Worm (Caenorhabditis elegans): ENCODE measurements around the gene C53A5.13.

C53A5.13 gene

DNA sequence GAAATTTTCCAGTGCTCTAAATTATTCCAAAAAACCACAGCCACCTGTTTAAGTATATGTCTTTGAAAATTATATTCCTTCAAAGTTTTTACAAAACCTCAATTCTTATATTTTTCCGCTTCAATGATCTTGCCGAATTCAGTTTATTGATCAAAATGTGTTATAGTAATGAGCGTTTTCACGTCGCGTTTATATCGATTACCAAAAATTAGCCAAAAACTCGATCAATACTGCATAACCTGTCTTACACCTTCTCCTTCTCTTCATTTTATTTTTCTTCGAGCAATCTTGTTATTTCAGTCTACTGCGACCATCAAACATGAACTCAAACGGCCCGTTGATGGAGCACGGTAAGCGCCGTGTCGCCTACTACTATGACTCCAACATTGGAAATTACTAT, 21.6 kb upstream of the C53A5.13 start, which contains the start of gene hda-1:
Gene hda-1, plus strand, starts transcription at position 301 of the 400 bp plus-strand sequence.
- TF ChIP-seq unc-55 (GFP tag; optimal IDR thresholded peaks at IDR 0.05) (no peak), egl-27 (tag; optimal IDR thresholded peaks at IDR 0.05) (no peak), Y55F3AM.14 (GFP tag; optimal IDR thresholded peaks at IDR 0.05) (no peak), aly-2 (tag; optimal IDR thresholded peaks at IDR 0.05) (no peak), sma-9 (GFP tag; optimal IDR thresholded peaks at IDR 0.05) (no peak), sma-9 (tag; optimal IDR thresholded peaks at IDR 0.05) (no peak), nhr-11 (tag; optimal IDR thresholded peaks at IDR 0.05) (no peak), nhr-12 (tag; optimal IDR thresholded peaks at IDR 0.05) (no peak), nhr-10 (tag; optimal IDR thresholded peaks at IDR 0.05) (no peak), unc-39 (tag; optimal IDR thresholded peaks at IDR 0.05) (no peak), ceh-82 (tag; optimal IDR thresholded peaks at IDR 0.05) (no peak), ztf-11 (tag; optimal IDR thresholded peaks at IDR 0.05) (no peak)

DNA sequence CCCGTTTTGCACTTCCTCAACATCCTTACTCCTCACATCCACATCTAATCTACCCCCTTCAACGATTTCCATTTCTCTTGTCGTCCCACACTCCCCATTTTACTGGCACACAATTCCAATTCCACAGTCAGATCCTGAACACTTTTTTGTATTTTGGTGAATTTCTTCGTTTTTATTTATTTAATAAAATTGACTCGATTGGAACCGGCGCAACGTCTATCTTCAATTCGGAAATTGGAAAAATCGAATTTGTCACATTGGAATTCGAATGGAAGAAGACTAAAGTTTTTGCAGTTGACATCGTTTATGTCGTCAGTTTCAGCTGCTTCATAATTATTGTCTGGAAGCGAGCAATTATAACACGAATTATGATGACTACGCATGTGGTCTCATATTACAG, 19.5 kb upstream of the C53A5.13 start:
- no peak for TF ChIP-seq nhr-25 (tag; optimal IDR thresholded peaks at IDR 0.05)
- TF ChIP-seq elt-3 (tag; optimal IDR thresholded peaks at IDR 0.05) = no peak
- no peak for TF ChIP-seq sma-9 (GFP tag; optimal IDR thresholded peaks at IDR 0.05)
- TF ChIP-seq sma-9 (tag; optimal IDR thresholded peaks at IDR 0.05) = no peak
- TF ChIP-seq nhr-77 (tag; optimal IDR thresholded peaks at IDR 0.05) = no peak
- no peak for TF ChIP-seq nhr-11 (tag; optimal IDR thresholded peaks at IDR 0.05)
- TF ChIP-seq ceh-82 (tag; optimal IDR thresholded peaks at IDR 0.05) = no peak

- TF ChIP-seq ama-1 (optimal IDR thresholded peaks at IDR 0.05) (no peak), Y55F3AM.14 (GFP tag; optimal IDR thresholded peaks at IDR 0.05) (no peak), nhr-25 (tag; optimal IDR thresholded peaks at IDR 0.05) (no peak), nhr-23 (tag; optimal IDR thresholded peaks at IDR 0.05) (no peak), nhr-77 (tag; optimal IDR thresholded peaks at IDR 0.05) (no peak), mdl-1 (tag; optimal IDR thresholded peaks at IDR 0.05) (no peak), ceh-16 (tag; optimal IDR thresholded peaks at IDR 0.05) (no peak), zag-1 (tag; optimal IDR thresholded peaks at IDR 0.05) (no peak), ceh-82 (tag; optimal IDR thresholded peaks at IDR 0.05) (no peak), C34F6.9 (tag; optimal IDR thresholded peaks at IDR 0.05) (no peak), unc-39 (tag; optimal IDR thresholded peaks at IDR 0.05) (no peak), ztf-1 (GFP tag; conservative IDR thresholded peaks at IDR 0.05) (no peak)
Observed at ce11 chrV:14530813-14531212, 15.9 kb upstream of the C53A5.13 start, which contains the start of gene kcnl-4. Gene kcnl-4 (plus strand): TSS chrV:14531113.

DNA sequence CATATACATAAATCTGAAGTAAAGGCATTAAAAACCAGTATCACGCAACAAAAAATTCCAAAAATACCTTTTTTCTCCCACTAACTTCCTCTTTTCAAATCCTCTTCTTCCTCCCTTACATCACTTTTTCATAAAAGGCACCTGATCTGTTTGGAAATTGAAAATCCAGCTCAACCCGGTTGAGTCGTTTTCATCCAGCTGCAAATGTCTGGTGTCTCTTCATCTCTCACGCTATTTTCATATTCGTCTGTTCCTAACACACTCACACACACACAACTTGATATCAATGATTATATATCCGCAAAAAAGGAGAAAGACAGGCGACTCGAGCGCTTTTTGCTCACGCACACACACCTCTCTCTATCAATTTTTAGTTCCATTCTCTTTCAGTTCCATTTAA, 14.3 kb upstream of the C53A5.13 start:
- no peak for TF ChIP-seq ceh-82 (tag; optimal IDR thresholded peaks at IDR 0.05)
- TF ChIP-seq snpc-4 (tag; optimal IDR thresholded peaks at IDR 0.05) = no peak
- no peak for TF ChIP-seq ZK546.5 (tag; optimal IDR thresholded peaks at IDR 0.05)
- TF ChIP-seq unc-55 (GFP tag; optimal IDR thresholded peaks at IDR 0.05) = no peak
- no peak for TF ChIP-seq mbf-1 (tag; optimal IDR thresholded peaks at IDR 0.05)
- TF ChIP-seq mab-5 (tag; optimal IDR thresholded peaks at IDR 0.05) = no peak
- TF ChIP-seq dmd-4 (tag; optimal IDR thresholded peaks at IDR 0.05) = no peak
- TF ChIP-seq nhr-6 (tag; optimal IDR thresholded peaks at IDR 0.05) = no peak
- no peak for TF ChIP-seq ztf-1 (GFP tag; conservative IDR thresholded peaks at IDR 0.05)
- no peak for TF ChIP-seq lin-13 (GFP tag; optimal IDR thresholded peaks at IDR 0.05)
- TF ChIP-seq crh-2 (tag; optimal IDR thresholded peaks at IDR 0.05) = no peak
- no peak for TF ChIP-seq lin-39 (tag; optimal IDR thresholded peaks at IDR 0.05)
- TF ChIP-seq elt-1 (tag; optimal IDR thresholded peaks at IDR 0.05) = no peak
- no peak for TF ChIP-seq nhr-237 (tag; optimal IDR thresholded peaks at IDR 0.05)
- no peak for TF ChIP-seq sma-9 (GFP tag; optimal IDR thresholded peaks at IDR 0.05)
- TF ChIP-seq sma-9 (tag; optimal IDR thresholded peaks at IDR 0.05) = no peak
- no peak for TF ChIP-seq zag-1 (tag; optimal IDR thresholded peaks at IDR 0.05)
- no peak for TF ChIP-seq nhr-21 (tag; optimal IDR thresholded peaks at IDR 0.05)
- no peak for TF ChIP-seq C34F6.9 (tag; optimal IDR thresholded peaks at IDR 0.05)
- TF ChIP-seq F13H6.1 (tag; optimal IDR thresholded peaks at IDR 0.05) = no peak

DNA sequence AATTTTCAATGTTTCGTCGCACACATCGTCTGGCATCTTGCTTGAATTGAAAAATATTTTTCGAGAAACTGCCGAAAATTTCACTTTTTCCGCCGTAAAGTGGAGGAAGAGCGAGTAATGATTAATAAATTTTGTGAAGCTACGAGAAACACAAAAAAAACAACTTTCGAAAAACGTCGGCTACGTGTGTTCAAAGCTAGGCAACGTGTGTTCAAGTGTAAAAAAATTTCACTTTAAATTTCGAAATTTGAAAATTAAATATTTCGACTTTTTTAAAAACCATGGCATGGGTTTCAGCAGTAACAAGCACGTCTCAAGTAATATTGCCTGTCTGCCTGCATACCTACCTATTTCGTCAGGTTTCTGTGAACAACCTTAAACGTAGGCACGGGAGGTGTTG, 10.4 kb upstream of the C53A5.13 start, which contains the start of gene tag-191:
Gene tag-191, minus strand, starts transcription at position 101 of the 400 bp plus-strand sequence.
- TF ChIP-seq R02D3.7 (tag; optimal IDR thresholded peaks at IDR 0.05) (no peak), blmp-1 (tag; optimal IDR thresholded peaks at IDR 0.05; ENCODE audit: insufficient read depth) (no peak), gmeb-1 (tag; optimal IDR thresholded peaks at IDR 0.05) (no peak), skn-1 (tag; optimal IDR thresholded peaks at IDR 0.05) (no peak), lin-11 (tag; optimal IDR thresholded peaks at IDR 0.05) (no peak), mdl-1 (tag; optimal IDR thresholded peaks at IDR 0.05) (no peak), sma-9 (GFP tag; optimal IDR thresholded peaks at IDR 0.05) (no peak), sma-9 (tag; optimal IDR thresholded peaks at IDR 0.05) (no peak)

Measured in whole organism, L2 larva.